Fruit fly (Drosophila melanogaster): ENCODE results near the gene Tspo.

The Tspo gene

dm6 chr2L:594635-595384, 35.4 kb downstream of the Tspo start, which contains the start of gene Gsc:
TSS of gene Gsc (minus strand) at chr2L:594685.
- TF ChIP-seq fkh (GFP tag; optimal IDR thresholded peaks at IDR 0.05) (peak; percentile 15), CG7368 (GFP tag; optimal IDR thresholded peaks at IDR 0.05) (peak; percentile 30), Sox15 (GFP tag; optimal IDR thresholded peaks at IDR 0.05) (no peak)

dm6 chr2L:597771-598170, 38.4 kb downstream of the Tspo start:
- no peak for TF ChIP-seq Hr38 (GFP tag; optimal IDR thresholded peaks at IDR 0.05)
- TF ChIP-seq CG7368 (GFP tag; optimal IDR thresholded peaks at IDR 0.05) = no peak
- TF ChIP-seq Ets96B (tag; optimal IDR thresholded peaks at IDR 0.05) = no peak
- no peak for TF ChIP-seq spab (GFP tag; optimal IDR thresholded peaks at IDR 0.05)
- TF ChIP-seq Eip93F (GFP tag; optimal IDR thresholded peaks at IDR 0.05) = no peak
- TF ChIP-seq Eip78C (GFP tag) = no peak
- TF ChIP-seq CG6854 (GFP tag; optimal IDR thresholded peaks at IDR 0.05) = no peak
- no peak for TF ChIP-seq CG3032 (tag; optimal IDR thresholded peaks at IDR 0.05)
- no peak for TF ChIP-seq CG11902 (GFP tag; optimal IDR thresholded peaks at IDR 0.05)
- no peak for TF ChIP-seq CG32006 (GFP tag; optimal IDR thresholded peaks at IDR 0.05)
- TF ChIP-seq CG4318 (GFP tag; optimal IDR thresholded peaks at IDR 0.05) = no peak
- TF ChIP-seq CG16779 (tag; optimal IDR thresholded peaks at IDR 0.05) = no peak

- TF ChIP-seq CG11902 (GFP tag; optimal IDR thresholded peaks at IDR 0.05) = no peak
- TF ChIP-seq Hr38 (GFP tag; optimal IDR thresholded peaks at IDR 0.05) = no peak
- no peak for TF ChIP-seq fkh (GFP tag; optimal IDR thresholded peaks at IDR 0.05)
- TF ChIP-seq CG10669 (GFP tag; optimal IDR thresholded peaks at IDR 0.05) = no peak
- TF ChIP-seq fd85E (GFP tag; optimal IDR thresholded peaks at IDR 0.05) = no peak
- no peak for TF ChIP-seq Ets21C (GFP tag; optimal IDR thresholded peaks at IDR 0.05)
- no peak for TF ChIP-seq ss (GFP tag; optimal IDR thresholded peaks at IDR 0.05)
- TF ChIP-seq CG8119 (GFP tag; IDR thresholded peaks at IDR 0.05) = no peak
- TF ChIP-seq CG7368 (GFP tag; optimal IDR thresholded peaks at IDR 0.05) = no peak
- no peak for TF ChIP-seq Gug (GFP tag; IDR thresholded peaks at IDR 0.05)
- TF ChIP-seq CG10631 (GFP tag; optimal IDR thresholded peaks at IDR 0.05) = no peak
- TF ChIP-seq Smox (GFP tag; optimal IDR thresholded peaks at IDR 0.05) = no peak
- TF ChIP-seq Blimp-1 (GFP tag; optimal IDR thresholded peaks at IDR 0.05) = no peak
- TF ChIP-seq achi (GFP tag; optimal IDR thresholded peaks at IDR 0.05) = no peak
- no peak for TF ChIP-seq dsx (GFP tag; optimal IDR thresholded peaks at IDR 0.05; ENCODE audit: poor library complexity, severe bottlenecking)
Measured at dm6 chr2L:601848-602247, 42.4 kb downstream of the Tspo start.

DNA sequence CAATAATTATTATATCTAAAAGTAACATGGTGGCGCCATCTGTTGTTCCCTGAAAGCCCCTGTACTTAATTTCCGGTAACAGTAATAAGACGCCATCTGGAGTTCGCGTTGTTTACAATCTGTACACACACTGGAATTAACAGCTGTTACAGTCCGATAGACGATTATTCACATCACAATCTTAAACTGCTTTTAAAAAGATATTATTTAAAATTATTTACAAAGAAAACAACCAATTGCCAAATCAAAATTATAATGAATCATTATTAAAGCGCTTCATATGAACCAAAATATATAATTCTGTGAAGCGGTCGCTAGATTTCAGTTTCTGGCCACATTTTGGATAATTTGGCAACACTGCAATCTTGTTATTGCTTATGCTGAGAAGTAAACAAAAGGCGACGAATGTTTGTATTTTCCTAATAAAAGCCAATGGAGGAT, 43.0 kb downstream of the Tspo start, which contains the start of gene CG13689:
Gene CG13689 (plus strand): TSS at position 375 of the 441 bp plus-strand sequence.
- no peak for TF ChIP-seq CG11294 (GFP tag; IDR thresholded peaks at IDR 0.05)
- peak; percentile 1 for TF ChIP-seq net (GFP tag; optimal IDR thresholded peaks at IDR 0.05)
- peak; percentile 27 for TF ChIP-seq CG3919 (GFP tag; optimal IDR thresholded peaks at IDR 0.05)
- no peak for TF ChIP-seq CG15336 (GFP tag; IDR thresholded peaks at IDR 0.05)
- TF ChIP-seq lz (GFP tag; optimal IDR thresholded peaks at IDR 0.05) = peak; percentile 44
- TF ChIP-seq Sox14 (GFP tag; optimal IDR thresholded peaks at IDR 0.05) = peak; percentile 46
- TF ChIP-seq CG10631 (GFP tag; optimal IDR thresholded peaks at IDR 0.05) = peak; percentile 46
- peak; percentile 60 for TF ChIP-seq esn (GFP tag; optimal IDR thresholded peaks at IDR 0.05)
- TF ChIP-seq Eip75B (GFP tag; optimal IDR thresholded peaks at IDR 0.05) = peak; percentile 11
- no peak for TF ChIP-seq vri (GFP tag; optimal IDR thresholded peaks at IDR 0.05)
- TF ChIP-seq CG11762 (GFP tag; optimal IDR thresholded peaks at IDR 0.05; ENCODE audit: insufficient read depth) = no peak
- peak; percentile 61 for TF ChIP-seq svp (GFP tag)
- peak; percentile 90 for TF ChIP-seq fkh (GFP tag; optimal IDR thresholded peaks at IDR 0.05)
- peak; percentile 58 for TF ChIP-seq Hr4 (GFP tag; optimal IDR thresholded peaks at IDR 0.05)
- peak; percentile 82 for TF ChIP-seq Eip78C (GFP tag)
- no peak for TF ChIP-seq salr (GFP tag; optimal IDR thresholded peaks at IDR 0.05)
- peak; percentile 34 for TF ChIP-seq OdsH (GFP tag; optimal IDR thresholded peaks at IDR 0.05)
- TF ChIP-seq CG11902 (GFP tag; optimal IDR thresholded peaks at IDR 0.05) = no peak
- peak; percentile 53 for TF ChIP-seq Met (GFP tag; optimal IDR thresholded peaks at IDR 0.05)
- no peak for TF ChIP-seq CG6163 (GFP tag; IDR thresholded peaks at IDR 0.05)
- peak; percentile 10 for TF ChIP-seq CG6792 (GFP tag; optimal IDR thresholded peaks at IDR 0.05)
- TF ChIP-seq pdm3 (GFP tag; optimal IDR thresholded peaks at IDR 0.05) = peak; percentile 56
- peak; percentile 45 for TF ChIP-seq cyc (GFP tag; optimal IDR thresholded peaks at IDR 0.05)
- TF ChIP-seq topi (GFP tag; optimal IDR thresholded peaks at IDR 0.05) = peak; percentile 28
- TF ChIP-seq Smox (GFP tag; optimal IDR thresholded peaks at IDR 0.05) = peak; percentile 17
